Worm (Caenorhabditis elegans): Measurements from ENCODE around the gene T23F6.2.

DNA sequence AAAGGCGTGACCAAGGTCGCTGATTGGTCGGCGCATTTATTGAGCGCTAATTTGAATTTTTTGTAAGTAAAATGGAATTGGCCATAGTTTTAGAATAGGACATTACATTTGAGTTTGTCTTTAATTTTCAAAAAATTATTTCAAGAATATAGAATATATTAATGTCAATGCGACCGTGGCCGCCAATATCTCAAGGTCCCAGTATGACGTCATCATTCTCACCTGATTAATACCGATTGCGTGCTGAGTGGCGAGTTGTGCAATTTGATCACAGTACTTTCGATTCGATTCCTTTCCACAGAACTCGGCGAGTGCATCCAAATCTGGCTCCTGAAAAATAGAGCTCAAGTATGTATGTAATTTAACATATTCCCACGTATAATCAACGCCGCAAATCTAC, 34.5 kb downstream of the T23F6.2 start:
- TF ChIP-seq flt-1 (GFP tag; IDR thresholded peaks at IDR 0.05) = no peak
- no peak for TF ChIP-seq B0310.2 (tag; optimal IDR thresholded peaks at IDR 0.05)
- TF ChIP-seq tra-4 (tag; optimal IDR thresholded peaks at IDR 0.05) = no peak
